Fruit fly (Drosophila melanogaster): ENCODE results near the gene IFT46.

dm6 chr2L:18628104-18628503, 12.2 kb upstream of the IFT46 start:
- no peak for TF ChIP-seq CG9705 (GFP tag; optimal IDR thresholded peaks at IDR 0.05)
- TF ChIP-seq br (GFP tag; optimal IDR thresholded peaks at IDR 0.05) = peak; percentile 64
- peak; percentile 41 for TF ChIP-seq Hnf4 (GFP tag; optimal IDR thresholded peaks at IDR 0.05)
- TF ChIP-seq ey (GFP tag; optimal IDR thresholded peaks at IDR 0.05) = peak; percentile 70
- no peak for TF ChIP-seq usp (GFP tag; optimal IDR thresholded peaks at IDR 0.05)
- no peak for TF ChIP-seq Dfd (GFP tag; optimal IDR thresholded peaks at IDR 0.05)
- TF ChIP-seq OdsH (GFP tag; optimal IDR thresholded peaks at IDR 0.05) = peak; percentile 56
- peak; percentile 64 for TF ChIP-seq h (GFP tag; optimal IDR thresholded peaks at IDR 0.05)
- TF ChIP-seq Jra (GFP tag; optimal IDR thresholded peaks at IDR 0.05) = no peak
- no peak for TF ChIP-seq lola (GFP tag; optimal IDR thresholded peaks at IDR 0.05)

Measured in whole organism, wandering third instar larva.